Fruit fly (Drosophila melanogaster) whole organism, prepupa: Measurements from ENCODE around the gene CG33107.

Source experiments
- CG10631 ChIP-seq: fragments of 200-800 bp; sonication (Bioruptor generic); optimal IDR thresholded peaks from 2 replicates; lab custom pipeline; 2016; ENCODE audit warnings: missing biosample characterization, missing genetic modification characterization
- CG10669 ChIP-seq: fragments of 200-800 bp; sonication (Bioruptor generic); optimal IDR thresholded peaks from 3 replicates; lab custom pipeline; 2018; ENCODE audit warnings: missing biosample characterization, mild to moderate bottlenecking, missing genetic modification characterization, moderate library complexity
- CG11762 ChIP-seq: fragments of 200-800 bp; sonication (Bioruptor generic); optimal IDR thresholded peaks from 3 replicates; lab custom pipeline; 2016; ENCODE audit warnings: missing biosample characterization, missing genetic modification characterization; ENCODE audit not compliant: insufficient read depth
- CG11902 ChIP-seq: fragments of 200-800 bp; sonication (Bioruptor generic); optimal IDR thresholded peaks from 3 replicates; lab custom pipeline; 2016; ENCODE audit warnings: missing biosample characterization, missing genetic modification characterization
- CG15336 ChIP-seq: fragments of 200-800 bp; sonication (Bioruptor generic); IDR thresholded peaks from 2 replicates; pipeline ENCODE4 v1.3.6; 2022; ENCODE audit warnings: missing biosample characterization, missing genetic modification characterization
- CG3032 ChIP-seq: fragments of 200-800 bp; optimal IDR thresholded peaks from 2 replicates; lab custom pipeline; 2019; ENCODE audit warnings: missing biosample characterization, mild to moderate bottlenecking, missing genetic modification characterization, moderate library complexity
- CG31627 ChIP-seq: fragments of 200-800 bp; sonication (Bioruptor generic); optimal IDR thresholded peaks from 3 replicates; lab custom pipeline; 2016; ENCODE audit warnings: missing biosample characterization, missing genetic modification characterization
- CG32006 ChIP-seq: fragments of 200-800 bp; sonication (Bioruptor generic); optimal IDR thresholded peaks from 3 replicates; lab custom pipeline; 2017; ENCODE audit warnings: missing biosample characterization, mild to moderate bottlenecking, missing genetic modification characterization
- CG4318 ChIP-seq: fragments of 200-800 bp; sonication (Bioruptor generic); optimal IDR thresholded peaks from 3 replicates; lab custom pipeline; 2017; ENCODE audit warnings: missing biosample characterization, mild to moderate bottlenecking, missing genetic modification characterization
- CG6163 ChIP-seq: fragments of 200-800 bp; sonication (Bioruptor generic); IDR thresholded peaks from 3 replicates; pipeline ENCODE4 v1.3.6; 2022; ENCODE audit warnings: missing biosample characterization, missing genetic modification characterization
- CG6276 ChIP-seq: fragments of 200-800 bp; sonication (Bioruptor generic); optimal IDR thresholded peaks from 2 replicates; lab custom pipeline; 2017; ENCODE audit warnings: missing biosample characterization, mild to moderate bottlenecking, missing genetic modification characterization
- CG6808 ChIP-seq: fragments of 200-800 bp; sonication (Bioruptor generic); optimal IDR thresholded peaks from 3 replicates; lab custom pipeline; 2017; ENCODE audit warnings: missing biosample characterization, missing genetic modification characterization, mild to moderate bottlenecking, moderate library complexity, missing genetic modification reagents
- CG7368 ChIP-seq: fragments of 200-800 bp; sonication (Bioruptor generic); optimal IDR thresholded peaks from 3 replicates; lab custom pipeline; 2016; ENCODE audit warnings: missing biosample characterization, missing genetic modification characterization
- CG8119 ChIP-seq: fragments of 200-800 bp; sonication (Bioruptor generic); IDR thresholded peaks from 3 replicates; pipeline ENCODE4 v1.3.6; 2022; ENCODE audit warnings: missing biosample characterization, missing genetic modification characterization
- CG8319 ChIP-seq: fragments of 200-800 bp; sonication (Bioruptor generic); optimal IDR thresholded peaks from 3 replicates; lab custom pipeline; 2016; ENCODE audit warnings: missing biosample characterization, missing genetic modification characterization
- CG9139 ChIP-seq: fragments of 200-800 bp; sonication (Bioruptor generic); optimal IDR thresholded peaks from 3 replicates; lab custom pipeline; 2017; ENCODE audit warnings: missing biosample characterization, mild to moderate bottlenecking, missing genetic modification characterization
- Eip75B ChIP-seq: fragments of 200-800 bp; sonication (Bioruptor generic); optimal IDR thresholded peaks from 3 replicates; lab custom pipeline; 2016; ENCODE audit warnings: missing biosample characterization, missing genetic modification characterization
- Eip78C ChIP-seq: fragments of 200-800 bp; sonication (Bioruptor generic); peaks from one replicate; lab custom pipeline; 2016; ENCODE audit warnings: missing biosample characterization, missing genetic modification characterization
- Eip93F ChIP-seq: fragments of 200-800 bp; sonication (Bioruptor generic); optimal IDR thresholded peaks from 2 replicates; lab custom pipeline; 2016; ENCODE audit warnings: missing biosample characterization, mild to moderate bottlenecking, missing genetic modification characterization
- Ets21C ChIP-seq: fragments of 200-800 bp; sonication (Bioruptor generic); optimal IDR thresholded peaks from 3 replicates; lab custom pipeline; 2016; ENCODE audit warnings: missing biosample characterization, missing genetic modification characterization
- Met ChIP-seq: fragments of 200-800 bp; sonication (Bioruptor generic); optimal IDR thresholded peaks from 3 replicates; lab custom pipeline; 2016; ENCODE audit warnings: missing biosample characterization, missing genetic modification characterization
- OdsH ChIP-seq: fragments of 200-800 bp; sonication (Bioruptor generic); optimal IDR thresholded peaks from 3 replicates; lab custom pipeline; 2016; ENCODE audit warnings: missing biosample characterization, missing genetic modification characterization
- Sox102F ChIP-seq: fragments of 200-800 bp; sonication (Bioruptor generic); optimal IDR thresholded peaks from 2 replicates; lab custom pipeline; 2016; ENCODE audit warnings: missing biosample characterization, mild to moderate bottlenecking, missing genetic modification characterization
- Sox14 ChIP-seq: fragments of 200-800 bp; sonication (Bioruptor generic); optimal IDR thresholded peaks from 3 replicates; lab custom pipeline; 2016; ENCODE audit warnings: missing biosample characterization, missing genetic modification characterization
- Sox15 ChIP-seq: fragments of 200-800 bp; sonication (Bioruptor generic); optimal IDR thresholded peaks from 3 replicates; lab custom pipeline; 2016; ENCODE audit warnings: missing biosample characterization, missing genetic modification characterization
- acj6 ChIP-seq: fragments of 200-800 bp; sonication (Bioruptor generic); optimal IDR thresholded peaks from 3 replicates; lab custom pipeline; 2016; ENCODE audit warnings: missing biosample characterization, missing genetic modification characterization
- dac ChIP-seq: fragments of 200-800 bp; sonication (Bioruptor generic); optimal IDR thresholded peaks from 2 replicates; lab custom pipeline; 2017; ENCODE audit warnings: missing biosample characterization, mild to moderate bottlenecking, missing genetic modification characterization
- fd59A ChIP-seq: fragments of 200-800 bp; sonication (Bioruptor generic); optimal IDR thresholded peaks from 2 replicates; lab custom pipeline; 2017; ENCODE audit warnings: missing biosample characterization, mild to moderate bottlenecking, missing genetic modification characterization, missing genetic modification reagents
- lz ChIP-seq: fragments of 200-800 bp; sonication (Bioruptor generic); optimal IDR thresholded peaks from 3 replicates; lab custom pipeline; 2016; ENCODE audit warnings: missing biosample characterization, missing genetic modification characterization
- salr ChIP-seq, 2 experiments: fragments of 200-800 bp; sonication (Bioruptor generic); optimal IDR thresholded peaks; 3 replicates each; lab custom pipeline; 2016 to 2018; ENCODE audit warnings: missing biosample characterization in 2 of 2, missing genetic modification characterization in 2 of 2, mild to moderate bottlenecking in 1 of 2
- svp ChIP-seq: fragments of 200-800 bp; sonication (Bioruptor generic); peaks from one replicate; lab custom pipeline; 2016; ENCODE audit warnings: missing biosample characterization, missing genetic modification characterization
- topi ChIP-seq: fragments of 200-800 bp; sonication (Bioruptor generic); optimal IDR thresholded peaks from 3 replicates; lab custom pipeline; 2016; ENCODE audit warnings: missing biosample characterization, missing genetic modification characterization
- vri ChIP-seq: fragments of 200-800 bp; sonication (Bioruptor generic); optimal IDR thresholded peaks from 3 replicates; lab custom pipeline; 2016; ENCODE audit warnings: missing biosample characterization, mild to moderate bottlenecking, missing genetic modification characterization

CG33107 gene

dm6 chr3R:22564707-22565106 lies 19.8 kb downstream of the CG33107 start:
- no peak for TF ChIP-seq CG11902 (GFP tag; lab: Kevin White, UChicago)
- no peak for TF ChIP-seq Sox15 (GFP tag; lab: Kevin White, UChicago)
- no peak for TF ChIP-seq lz (GFP tag; lab: Kevin White, UChicago)
- no peak for TF ChIP-seq CG9139 (GFP tag; lab: Kevin White, UChicago)
- TF ChIP-seq Met (GFP tag; lab: Kevin White, UChicago) = no peak
- TF ChIP-seq topi (GFP tag; lab: Kevin White, UChicago) = no peak
- no peak for TF ChIP-seq CG8319
- no peak for TF ChIP-seq CG10631 (GFP tag; lab: Kevin White, UChicago)
- TF ChIP-seq vri (GFP tag; lab: Kevin White, UChicago) = no peak
- no peak for TF ChIP-seq Eip75B (GFP tag; lab: Kevin White, UChicago)
- TF ChIP-seq CG6276 (GFP tag; lab: Kevin White, UChicago) = no peak
- no peak for TF ChIP-seq CG8119 (GFP tag; lab: Robert Waterston, UW)
- no peak for TF ChIP-seq CG7368 (GFP tag; lab: Kevin White, UChicago)

- TF ChIP-seq CG6808 (GFP tag; lab: Kevin White, UChicago) (no peak), salr (GFP tag; optimal IDR thresholded peaks at IDR 0.05; lab: Kevin White, UChicago) (no peak), CG10631 (GFP tag; lab: Kevin White, UChicago) (no peak), CG8119 (GFP tag; lab: Robert Waterston, UW) (no peak), CG11762 (GFP tag; lab: Kevin White, UChicago) (no peak), Sox14 (GFP tag; lab: Kevin White, UChicago) (no peak), CG6163 (GFP tag; lab: Robert Waterston, UW) (no peak), CG31627 (GFP tag; lab: Kevin White, UChicago) (no peak), CG11902 (GFP tag; lab: Kevin White, UChicago) (no peak)
These were observed 20.4 kb downstream of the CG33107 start for dm6 chr3R:22564076-22564475.

dm6 chr3R:22562502-22562901 lies 22.0 kb downstream of the CG33107 start, which contains the start of gene sit:
sit (minus strand) TSS chr3R:22562572.
- no peak for TF ChIP-seq dac
- TF ChIP-seq CG31627 (GFP tag; lab: Kevin White, UChicago) = no peak
- no peak for TF ChIP-seq Eip93F (GFP tag; lab: Kevin White, UChicago)
- TF ChIP-seq acj6 (GFP tag; lab: Kevin White, UChicago) = no peak
- no peak for TF ChIP-seq CG6276 (GFP tag; lab: Kevin White, UChicago)
- no peak for TF ChIP-seq Sox102F (GFP tag; lab: Kevin White, UChicago)
- no peak for TF ChIP-seq Eip78C (GFP tag; lab: Kevin White, UChicago)
- no peak for TF ChIP-seq topi (GFP tag; lab: Kevin White, UChicago)
- TF ChIP-seq svp = no peak
- TF ChIP-seq CG3032 (tag; lab: Kevin White, UChicago) = no peak
- no peak for TF ChIP-seq fd59A (GFP tag; lab: Kevin White, UChicago)
- TF ChIP-seq CG15336 (GFP tag; lab: Robert Waterston, UW) = no peak
- TF ChIP-seq OdsH (GFP tag; lab: Kevin White, UChicago) = no peak
- no peak for TF ChIP-seq CG8119 (GFP tag; lab: Robert Waterston, UW)
- no peak for TF ChIP-seq CG4318

- TF ChIP-seq CG6808 (GFP tag; lab: Kevin White, UChicago) (no peak), CG10669 (GFP tag; lab: Kevin White, UChicago) (no peak), CG31627 (GFP tag; lab: Kevin White, UChicago) (no peak), dac (no peak), Ets21C (GFP tag; lab: Kevin White, UChicago) (no peak), CG6276 (GFP tag; lab: Kevin White, UChicago) (no peak), CG4318 (no peak), topi (GFP tag; lab: Kevin White, UChicago) (no peak), CG11762 (GFP tag; lab: Kevin White, UChicago) (no peak), CG32006 (GFP tag; lab: Kevin White, UChicago) (no peak), acj6 (GFP tag; lab: Kevin White, UChicago) (no peak)
- TF ChIP-seq, all 60 proteins: peak for 0
These were observed 24.3 kb downstream of the CG33107 start for dm6 chr3R:22560224-22560623.
